Fruit fly (Drosophila melanogaster): Measurements from ENCODE around the gene CG34136.

dm6 chr2L:21052783-21053463 lies 43.8 kb upstream of the CG34136 start, which contains the start of gene Itgbn:
- no peak for TF ChIP-seq CG7101 (tag; optimal IDR thresholded peaks at IDR 0.05)
- TF ChIP-seq tj (GFP tag; optimal IDR thresholded peaks at IDR 0.05), result no peak
- TF ChIP-seq toe (GFP tag; optimal IDR thresholded peaks at IDR 0.05), result no peak
- TF ChIP-seq cic (GFP tag; optimal IDR thresholded peaks at IDR 0.05), result no peak
- no peak for TF ChIP-seq Clk (GFP tag; optimal IDR thresholded peaks at IDR 0.05)
- TF ChIP-seq Hr96 (GFP tag; optimal IDR thresholded peaks at IDR 0.05), result no peak
- no peak for TF ChIP-seq pad (GFP tag; optimal IDR thresholded peaks at IDR 0.05)
- TF ChIP-seq cnc (optimal IDR thresholded peaks at IDR 0.05), result no peak
- TF ChIP-seq CG14711 (tag; optimal IDR thresholded peaks at IDR 0.05), result no peak
- TF ChIP-seq kay (GFP tag; ENCODE audit: borderline replicate concordance), result no peak
- no peak for TF ChIP-seq CG33017 (tag; optimal IDR thresholded peaks at IDR 0.05)
- no peak for TF ChIP-seq CG12768 (GFP tag; optimal IDR thresholded peaks at IDR 0.05)
- TF ChIP-seq ovo (GFP tag; optimal IDR thresholded peaks at IDR 0.05), result no peak

Measured in whole organism, adult.